Fruit fly (Drosophila melanogaster) whole organism, embryonic: ENCODE data around the gene CG9932.

ENCODE experiments used
- Adf1 ChIP-seq: fragments of 200-800 bp; sonication (Bioruptor generic); IDR thresholded peaks from 2 replicates; pipeline ENCODE4 v1.3.6; 2022; ENCODE audit warnings: missing biosample characterization, missing genetic modification characterization
- BEAF-32 ChIP-seq: fragments of 200-800 bp; sonication (Bioruptor generic); optimal IDR thresholded peaks from 3 replicates; lab custom pipeline; 2017; ENCODE audit warnings: missing biosample characterization, missing genetic modification characterization, mild to moderate bottlenecking, moderate library complexity, missing genetic modification reagents
- Bteb2 ChIP-seq: fragments of 200-800 bp; sonication (Bioruptor generic); optimal IDR thresholded peaks from 2 replicates; lab custom pipeline; 2016; ENCODE audit warnings: missing biosample characterization, missing genetic modification characterization
- CG11398 ChIP-seq: fragments of 200-800 bp; sonication (Bioruptor generic); optimal IDR thresholded peaks from 2 replicates; lab custom pipeline; 2016; ENCODE audit warnings: missing biosample characterization, missing genetic modification characterization
- CG11560 ChIP-seq: fragments of 200-800 bp; sonication (Bioruptor generic); IDR thresholded peaks from 3 replicates; pipeline ENCODE4 v1.3.6; 2022; ENCODE audit warnings: missing biosample characterization, missing genetic modification characterization
- CG11695 ChIP-seq: fragments of 200-800 bp; sonication (Bioruptor generic); IDR thresholded peaks from 3 replicates; pipeline ENCODE4 v1.3.6; 2022; ENCODE audit warnings: missing biosample characterization, missing genetic modification characterization
- CG12104 ChIP-seq: fragments of 200-800 bp; sonication (Bioruptor generic); optimal IDR thresholded peaks from 3 replicates; lab custom pipeline; 2016; ENCODE audit warnings: missing biosample characterization, missing genetic modification characterization
- CG12391 ChIP-seq: fragments of 200-800 bp; sonication (Bioruptor generic); optimal IDR thresholded peaks from 3 replicates; lab custom pipeline; 2018; ENCODE audit warnings: missing biosample characterization, mild to moderate bottlenecking, missing genetic modification characterization, moderate library complexity
- CG14014 ChIP-seq: fragments of 200-800 bp; sonication (Bioruptor generic); IDR thresholded peaks from 2 replicates; pipeline ENCODE4 v1.3.6; 2022; ENCODE audit warnings: missing biosample characterization, missing genetic modification characterization
- CG17359 ChIP-seq: fragments of 200-800 bp; sonication (Bioruptor generic); optimal IDR thresholded peaks from 3 replicates; lab custom pipeline; 2018; ENCODE audit warnings: missing biosample characterization, mild to moderate bottlenecking, missing genetic modification characterization, moderate library complexity
- CG17612 ChIP-seq: fragments of 200-800 bp; sonication (Bioruptor generic); IDR thresholded peaks from 2 replicates; pipeline ENCODE4 v1.3.6; 2022; ENCODE audit warnings: missing biosample characterization, missing genetic modification characterization
- CG2129 ChIP-seq: fragments of 200-800 bp; sonication (Bioruptor generic); IDR thresholded peaks from 2 replicates; pipeline ENCODE4 v1.3.6; 2022; ENCODE audit warnings: missing biosample characterization, missing genetic modification characterization; ENCODE audit not compliant: partially characterized antibody
- CG30431 ChIP-seq: fragments of 200-800 bp; sonication (Bioruptor generic); optimal IDR thresholded peaks from 2 replicates; lab custom pipeline; 2017; ENCODE audit warnings: missing biosample characterization, missing genetic modification characterization
- CG32532 ChIP-seq: fragments of 200-800 bp; sonication (Bioruptor generic); IDR thresholded peaks from 2 replicates; pipeline ENCODE4 v1.3.6; 2022; ENCODE audit warnings: missing biosample characterization, missing genetic modification characterization
- CG3407 ChIP-seq: fragments of 200-800 bp; sonication (Bioruptor generic); optimal IDR thresholded peaks from 2 replicates; lab custom pipeline; 2018; ENCODE audit warnings: missing biosample characterization, mild to moderate bottlenecking, missing genetic modification characterization
- CG4282 ChIP-seq: fragments of 200-800 bp; sonication (Bioruptor generic); optimal IDR thresholded peaks from 2 replicates; lab custom pipeline; 2016; ENCODE audit warnings: missing biosample characterization, missing genetic modification characterization
- CG43689 ChIP-seq: fragments of 200-800 bp; sonication (Bioruptor generic); IDR thresholded peaks from 2 replicates; pipeline ENCODE4 v1.3.6; 2022; ENCODE audit warnings: missing biosample characterization, missing genetic modification characterization
- CG4820 ChIP-seq: fragments of 200-800 bp; sonication (Bioruptor generic); optimal IDR thresholded peaks from 3 replicates; lab custom pipeline; 2016; ENCODE audit warnings: missing biosample characterization, missing genetic modification characterization
- CG6683 ChIP-seq: fragments of 200-800 bp; sonication (Bioruptor generic); optimal IDR thresholded peaks from 2 replicates; lab custom pipeline; 2017; ENCODE audit warnings: missing biosample characterization, mild to moderate bottlenecking, missing genetic modification characterization, missing genetic modification reagents
- CG7928 ChIP-seq: fragments of 200-800 bp; sonication (Bioruptor generic); optimal IDR thresholded peaks from 2 replicates; lab custom pipeline; 2017; ENCODE audit warnings: missing biosample characterization, mild to moderate bottlenecking, missing genetic modification characterization
- Dad ChIP-seq: fragments of 200-800 bp; sonication (Bioruptor generic); optimal IDR thresholded peaks from 3 replicates; lab custom pipeline; 2016; ENCODE audit warnings: missing biosample characterization, missing genetic modification characterization
- Doc2 ChIP-seq: fragments of 200-800 bp; sonication (Bioruptor generic); IDR thresholded peaks from 2 replicates; pipeline ENCODE4 v1.3.6; 2022; ENCODE audit warnings: missing biosample characterization, missing genetic modification characterization
- Dref ChIP-seq: fragments of 200-800 bp; sonication (Bioruptor generic); IDR thresholded peaks from 2 replicates; pipeline ENCODE4 v1.3.6; 2022; ENCODE audit warnings: missing biosample characterization, missing genetic modification characterization
- Fer3 ChIP-seq: fragments of 200-800 bp; sonication (Bioruptor generic); optimal IDR thresholded peaks from 2 replicates; lab custom pipeline; 2018; ENCODE audit warnings: missing biosample characterization, mild to moderate bottlenecking, missing genetic modification characterization, moderate library complexity
- MESR4 ChIP-seq: fragments of 200-800 bp; sonication (Bioruptor generic); optimal IDR thresholded peaks from 2 replicates; lab custom pipeline; 2018; ENCODE audit warnings: missing biosample characterization, mild to moderate bottlenecking, missing genetic modification characterization, moderate library complexity
- Mad ChIP-seq: fragments of 200-800 bp; sonication (Bioruptor generic); optimal IDR thresholded peaks from 2 replicates; lab custom pipeline; 2016; ENCODE audit warnings: missing biosample characterization, missing genetic modification characterization
- Mrtf ChIP-seq: fragments of 200-800 bp; sonication (Bioruptor generic); IDR thresholded peaks from 3 replicates; pipeline ENCODE4 v1.3.6; 2022; ENCODE audit warnings: missing biosample characterization, missing genetic modification characterization
- Nf-YA ChIP-seq: fragments of 200-800 bp; sonication (Bioruptor generic); IDR thresholded peaks from 2 replicates; pipeline ENCODE4 v1.3.6; 2022; ENCODE audit warnings: missing biosample characterization, missing genetic modification characterization
- Nf-YB ChIP-seq: fragments of 200-800 bp; sonication (Bioruptor generic); optimal IDR thresholded peaks from 3 replicates; lab custom pipeline; 2019; ENCODE audit warnings: missing biosample characterization, mild to moderate bottlenecking, missing genetic modification characterization, moderate library complexity
- Optix ChIP-seq: fragments of 200-800 bp; sonication (Bioruptor generic); IDR thresholded peaks from 3 replicates; pipeline ENCODE4 v1.3.6; 2022; ENCODE audit warnings: missing biosample characterization, missing genetic modification characterization
- Spps ChIP-seq: fragments of 200-800 bp; sonication (Bioruptor generic); optimal IDR thresholded peaks from 2 replicates; lab custom pipeline; 2018; ENCODE audit warnings: missing biosample characterization, mild to moderate bottlenecking, missing genetic modification characterization
- Sry-δ ChIP-seq: fragments of 200-800 bp; sonication (Bioruptor generic); optimal IDR thresholded peaks from 2 replicates; lab custom pipeline; 2016; ENCODE audit warnings: missing biosample characterization, missing genetic modification characterization
- bowl ChIP-seq: fragments of 200-800 bp; sonication (Bioruptor generic); IDR thresholded peaks from 2 replicates; pipeline ENCODE4 v1.3.6; 2022; ENCODE audit warnings: missing biosample characterization, missing genetic modification characterization
- disco-r ChIP-seq: fragments of 200-800 bp; sonication (Bioruptor generic); optimal IDR thresholded peaks from 2 replicates; lab custom pipeline; 2016; ENCODE audit warnings: missing biosample characterization, missing genetic modification characterization
- dm ChIP-seq: fragments of 200-800 bp; sonication (Bioruptor generic); optimal IDR thresholded peaks from 3 replicates; lab custom pipeline; 2016; ENCODE audit warnings: missing biosample characterization, missing genetic modification characterization
- fd96Cb ChIP-seq: fragments of 200-800 bp; sonication (Bioruptor generic); optimal IDR thresholded peaks from 2 replicates; lab custom pipeline; 2018; ENCODE audit warnings: missing biosample characterization, mild to moderate bottlenecking, missing genetic modification characterization, moderate library complexity
- hkb ChIP-seq, 2 experiments: fragments of 200-800 bp in 1 of 2; fragments of >200 bp in 1 of 2; sonication (Bioruptor generic) in 1 of 2; IDR thresholded peaks in 1 of 2; optimal IDR thresholded peaks in 1 of 2; 2 replicates each; pipeline versions ENCODE4 v1.3.6 to Lab custom; 2017 to 2022; ENCODE audit warnings: missing biosample characterization in 1 of 2, missing genetic modification characterization in 1 of 2
- insv ChIP-seq, 2 experiments: fragments of 200-800 bp; sonication (Bioruptor generic); optimal IDR thresholded peaks; 3 replicates each; lab custom pipeline; 2016 to 2018; ENCODE audit warnings: missing biosample characterization in 2 of 2, missing genetic modification characterization in 2 of 2
- jigr1 ChIP-seq: fragments of 200-800 bp; sonication (Bioruptor generic); IDR thresholded peaks from 3 replicates; pipeline ENCODE4 v1.3.6; 2022; ENCODE audit warnings: missing biosample characterization, missing genetic modification characterization
- kay ChIP-seq: fragments of 200-800 bp; sonication (Bioruptor generic); optimal IDR thresholded peaks from 2 replicates; lab custom pipeline; 2016; ENCODE audit warnings: missing biosample characterization, missing genetic modification characterization
- ken ChIP-seq: fragments of 200-800 bp; sonication (Bioruptor generic); IDR thresholded peaks from 3 replicates; pipeline ENCODE4 v1.3.6; 2022; ENCODE audit warnings: missing biosample characterization, missing genetic modification characterization
- klu ChIP-seq: fragments of 200-800 bp; sonication (Bioruptor generic); IDR thresholded peaks from 2 replicates; pipeline ENCODE4 v1.3.6; 2022; ENCODE audit warnings: missing biosample characterization, missing genetic modification characterization
- lov ChIP-seq, 2 experiments: fragments of 200-800 bp in 1 of 2; fragments of >200 bp in 1 of 2; sonication (Bioruptor generic) in 1 of 2; IDR thresholded peaks in 1 of 2; optimal IDR thresholded peaks in 1 of 2; 2 replicates in 1 of 2; 3 replicates in 1 of 2; pipeline versions ENCODE4 v1.3.6 to Lab custom; 2017 to 2022; ENCODE audit warnings: missing biosample characterization in 1 of 2, missing genetic modification characterization in 1 of 2
- mld ChIP-seq: fragments of 200-800 bp; sonication (Bioruptor generic); IDR thresholded peaks from 3 replicates; pipeline ENCODE4 v1.3.6; 2022; ENCODE audit warnings: missing biosample characterization, missing genetic modification characterization; ENCODE audit not compliant: partially characterized antibody
- repo ChIP-seq: fragments of 200-800 bp; sonication (Bioruptor generic); optimal IDR thresholded peaks from 2 replicates; lab custom pipeline; 2016; ENCODE audit warnings: missing biosample characterization, missing genetic modification characterization
- sqz ChIP-seq: fragments of 200-800 bp; sonication (Bioruptor generic); optimal IDR thresholded peaks from 3 replicates; lab custom pipeline; 2018; ENCODE audit warnings: missing biosample characterization, mild to moderate bottlenecking, missing genetic modification characterization
- stc ChIP-seq: fragments of 200-800 bp; sonication (Bioruptor generic); IDR thresholded peaks from 2 replicates; pipeline ENCODE4 v1.3.6; 2022; ENCODE audit warnings: missing biosample characterization, missing genetic modification characterization
- stwl ChIP-seq: fragments of 200-800 bp; sonication (Bioruptor generic); optimal IDR thresholded peaks from 3 replicates; lab custom pipeline; 2018; ENCODE audit warnings: missing biosample characterization, mild to moderate bottlenecking, missing genetic modification characterization, moderate library complexity
- z ChIP-seq: fragments of 200-800 bp; sonication (Bioruptor generic); IDR thresholded peaks from 3 replicates; pipeline ENCODE4 v1.3.6; 2022; ENCODE audit warnings: missing biosample characterization, missing genetic modification characterization

CG9932 gene

dm6 chr2L:13083423-13084079 lies 23.6 kb upstream of the CG9932 start (continued):
- TF ChIP-seq CG6683 (GFP tag; lab: Kevin White, UChicago), result peak; percentile 76
- TF ChIP-seq ken, result peak; percentile 76; the same call in 1 of the 3 replicates
- peak; percentile 60 for TF ChIP-seq fd96Cb (tag; lab: Kevin White, UChicago)
- TF ChIP-seq CG14014 (GFP tag; lab: Robert Waterston, UW), result peak; percentile 93
- TF ChIP-seq Nf-YA (GFP tag; lab: Robert Waterston, UW), result peak; percentile 45
- peak; percentile 90 for TF ChIP-seq Fer3 (tag; lab: Kevin White, UChicago)
- TF ChIP-seq Doc2 (GFP tag; lab: Robert Waterston, UW), result peak; percentile 63
- peak; percentile 44 for TF ChIP-seq Dref (GFP tag; lab: Robert Waterston, UW)
- TF ChIP-seq Adf1 (GFP tag; lab: Robert Waterston, UW), result peak; percentile 77
- peak; percentile 89 for TF ChIP-seq Bteb2 (GFP tag; lab: Kevin White, UChicago)
- TF ChIP-seq insv (GFP tag; optimal IDR thresholded peaks at IDR 0.05; lab: Kevin White, UChicago), result no peak
- TF ChIP-seq CG11695 (GFP tag; lab: Robert Waterston, UW), result peak; percentile 93
- TF ChIP-seq z (GFP tag; lab: Robert Waterston, UW), result 0 out of 3 replicates have a peak, but pooled peaks have one; percentile 16
- peak; percentile 90 for TF ChIP-seq klu (GFP tag; lab: Robert Waterston, UW)
- peak; percentile 71 for TF ChIP-seq CG7928 (GFP tag; lab: Kevin White, UChicago)
- TF ChIP-seq CG12104, result peak; percentile 76
- no peak for TF ChIP-seq mld (GFP tag; lab: Robert Waterston, UW)
- TF ChIP-seq Sry-δ (GFP tag; lab: Kevin White, UChicago), result peak; percentile 46
- no peak for TF ChIP-seq CG3407 (GFP tag; lab: Kevin White, UChicago)
- peak; percentile 36 for TF ChIP-seq CG30431 (GFP tag; lab: Kevin White, UChicago)
- no peak for TF ChIP-seq CG12391 (tag; lab: Kevin White, UChicago)
- 0 out of 2 replicates have a peak, but pooled peaks have one; percentile 52 for TF ChIP-seq bowl (GFP tag; lab: Robert Waterston, UW)
- peak; percentile 74 for TF ChIP-seq CG4282
- TF ChIP-seq Mad (GFP tag; lab: Kevin White, UChicago), result peak; percentile 62
- peak; percentile 76 for TF ChIP-seq CG43689 (GFP tag; lab: Robert Waterston, UW)
- TF ChIP-seq Optix (GFP tag; lab: Robert Waterston, UW), result 0 out of 3 replicates have a peak, but pooled peaks have one; percentile 47
- TF ChIP-seq repo (GFP tag; lab: Kevin White, UChicago), result peak; percentile 65
- no peak for TF ChIP-seq BEAF-32 (GFP tag; lab: Kevin White, UChicago)
- TF ChIP-seq stc (GFP tag; lab: Robert Waterston, UW), result peak; percentile 78
- no peak for TF ChIP-seq lov (optimal IDR thresholded peaks at IDR 0.05; lab: Kevin White, UChicago)
- no peak; the same call in 2 of the 3 replicates for TF ChIP-seq lov (GFP tag; IDR thresholded peaks at IDR 0.05; lab: Robert Waterston, UW)
- TF ChIP-seq MESR4, result no peak
- no peak for TF ChIP-seq CG2129 (GFP tag; lab: Robert Waterston, UW)
- peak; percentile 90 for TF ChIP-seq Mrtf (GFP tag; lab: Robert Waterston, UW)
- 0 out of 3 replicates have a peak, but pooled peaks have one; percentile 52 for TF ChIP-seq jigr1 (GFP tag; lab: Robert Waterston, UW)
- TF ChIP-seq kay (GFP tag; lab: Kevin White, UChicago), result peak; percentile 67
- peak; percentile 67 for TF ChIP-seq CG17359 (tag; lab: Kevin White, UChicago)
- TF ChIP-seq CG4820 (GFP tag; lab: Kevin White, UChicago), result peak; percentile 72
- TF ChIP-seq Nf-YB (GFP tag; lab: Kevin White, UChicago), result peak; percentile 49
- TF ChIP-seq CG32532, result peak; percentile 97
- TF ChIP-seq disco-r (GFP tag; lab: Kevin White, UChicago), result peak; percentile 82
- peak; percentile 68 for TF ChIP-seq CG11398 (GFP tag; lab: Kevin White, UChicago)
- peak; percentile 51 for TF ChIP-seq dm
- TF ChIP-seq sqz (GFP tag; lab: Kevin White, UChicago), result peak; percentile 2
- peak; percentile 76 for TF ChIP-seq CG11560
- no peak for TF ChIP-seq stwl (tag; lab: Kevin White, UChicago)
- peak; percentile 80 for TF ChIP-seq Dad (GFP tag; lab: Kevin White, UChicago)
- TF ChIP-seq CG17612, result peak; percentile 78
- peak; percentile 13 for TF ChIP-seq Spps (tag; lab: Kevin White, UChicago)
- TF ChIP-seq hkb (optimal IDR thresholded peaks at IDR 0.05; lab: Kevin White, UChicago), result no peak
- TF ChIP-seq hkb (GFP tag; IDR thresholded peaks at IDR 0.05; lab: Robert Waterston, UW), result peak; percentile 86
